Worm (Caenorhabditis elegans) whole organism, L4 larva: Measurements from ENCODE around the gene K07F5.6.

ENCODE experiments used
- F10B5.3 ChIP-seq: sonication (generic microtip); optimal IDR thresholded peaks from 2 replicates; lab custom pipeline; 2016; ENCODE audit warnings: mild to moderate bottlenecking, missing genetic modification characterization, missing compliant biosample characterization
- T20F7.1 ChIP-seq: fragments of 200-800 bp; sonication (Bioruptor generic); optimal IDR thresholded peaks from 2 replicates; lab custom pipeline; 2018; ENCODE audit warnings: mild to moderate bottlenecking, missing genetic modification characterization, missing compliant biosample characterization
- T26A8.4 ChIP-seq: fragments of 200-800 bp; sonication (Bioruptor generic); IDR thresholded peaks from 2 replicates; pipeline ENCODE4 v1.3.6; 2022; ENCODE audit warnings: missing genetic modification characterization, missing compliant biosample characterization
- Y48G9A.11 ChIP-seq: fragments of 200-800 bp; sonication (Bioruptor generic); IDR thresholded peaks from 2 replicates; pipeline ENCODE4 v1.3.6; 2022; ENCODE audit warnings: missing genetic modification reagents, missing genetic modification characterization, missing compliant biosample characterization
- Y5F2A.4 ChIP-seq: fragments of 200-800 bp; sonication (Bioruptor generic); optimal IDR thresholded peaks from 2 replicates; lab custom pipeline; 2018; ENCODE audit warnings: mild to moderate bottlenecking, missing genetic modification characterization, missing compliant biosample characterization
- ZK337.2 ChIP-seq: fragments of 200-800 bp; sonication (Bioruptor generic); IDR thresholded peaks from 2 replicates; pipeline ENCODE4 v1.3.6; 2022; ENCODE audit warnings: missing genetic modification reagents, missing genetic modification characterization, missing compliant biosample characterization
- ceh-20 ChIP-seq: fragments of 200-800 bp; sonication (Bioruptor generic); IDR thresholded peaks from 2 replicates; pipeline ENCODE4 v1.3.6; 2022; ENCODE audit warnings: missing genetic modification reagents, missing genetic modification characterization, missing compliant biosample characterization
- ceh-28 ChIP-seq: fragments of 150-350 bp; optimal IDR thresholded peaks from 2 replicates; lab custom pipeline; 2014; ENCODE audit warnings: missing biosample characterization, missing genetic modification reagents, missing genetic modification characterization
- ceh-62 ChIP-seq: sonication (generic microtip); optimal IDR thresholded peaks from 2 replicates; lab custom pipeline; 2017; ENCODE audit warnings: missing biosample characterization, missing genetic modification characterization
- ctbp-1 ChIP-seq: fragments of 200-800 bp; sonication (Bioruptor generic); IDR thresholded peaks from 2 replicates; pipeline ENCODE4 v1.3.6; 2022; ENCODE audit warnings: missing genetic modification reagents, missing genetic modification characterization, missing compliant biosample characterization
- daf-16 ChIP-seq, 3 experiments: sonication (generic microtip); optimal IDR thresholded peaks; 2 replicates each; lab custom pipeline; 2016 to 2017; ENCODE audit warnings: missing genetic modification characterization in 3 of 3, missing genetic modification reagents in 3 of 3, mild to moderate bottlenecking in 2 of 3, missing compliant biosample characterization in 2 of 3, missing biosample characterization in 1 of 3, moderate library complexity in 1 of 3
- dmd-9 ChIP-seq: fragments of 200-800 bp; sonication (Bioruptor generic); IDR thresholded peaks from 2 replicates; pipeline ENCODE4 v1.3.6; 2022; ENCODE audit warnings: missing genetic modification reagents, missing genetic modification characterization, missing compliant biosample characterization
- dpl-1 ChIP-seq: fragments of 150-350 bp; optimal IDR thresholded peaks from 2 replicates; lab custom pipeline; 2014; ENCODE audit warnings: missing biosample characterization, missing genetic modification reagents, missing genetic modification characterization
- hlh-11 ChIP-seq: fragments of 200-800 bp; sonication (Bioruptor generic); optimal IDR thresholded peaks from 2 replicates; lab custom pipeline; 2018; ENCODE audit warnings: mild to moderate bottlenecking, missing genetic modification characterization, missing compliant biosample characterization
- lin-15B ChIP-seq: fragments of 150-350 bp; sonication (generic microtip); optimal IDR thresholded peaks from 3 replicates; lab custom pipeline; 2014; ENCODE audit warnings: missing biosample characterization, missing genetic modification characterization
- lir-3 ChIP-seq: sonication (generic microtip); optimal IDR thresholded peaks from 2 replicates; lab custom pipeline; 2016; ENCODE audit warnings: mild to moderate bottlenecking, missing genetic modification characterization, missing compliant biosample characterization
- madf-5 ChIP-seq, 2 experiments: fragments of 200-800 bp; sonication (Bioruptor generic); IDR thresholded peaks; 2 replicates each; pipeline ENCODE4 v1.3.6; 2022; ENCODE audit warnings: missing compliant biosample characterization in 2 of 2, missing genetic modification characterization in 2 of 2
- mdl-1 ChIP-seq, 2 experiments: fragments of 150-350 bp in 1 of 2; sonication (generic microtip) in 1 of 2; optimal IDR thresholded peaks; 2 replicates each; lab custom pipeline; 2014 to 2017; ENCODE audit warnings: missing biosample characterization in 2 of 2, missing genetic modification characterization in 2 of 2
- mxl-2 ChIP-seq: fragments of 200-800 bp; sonication (Bioruptor generic); conservative IDR thresholded peaks from 2 replicates; pipeline ENCODE4 v1.3.6; 2022; ENCODE audit warnings: missing genetic modification reagents, missing genetic modification characterization, missing compliant biosample characterization
- nhr-237 ChIP-seq: sonication (generic microtip); optimal IDR thresholded peaks from 2 replicates; lab custom pipeline; 2017; ENCODE audit warnings: missing biosample characterization, missing genetic modification characterization
- nhr-28 ChIP-seq: fragments of 150-350 bp; optimal IDR thresholded peaks from 2 replicates; lab custom pipeline; 2014; ENCODE audit warnings: missing biosample characterization, missing genetic modification characterization
- nhr-6 ChIP-seq: fragments of 150-350 bp; optimal IDR thresholded peaks from 2 replicates; lab custom pipeline; 2014; ENCODE audit warnings: missing biosample characterization, missing genetic modification characterization
- nhr-77 ChIP-seq: fragments of 150-350 bp; optimal IDR thresholded peaks from 2 replicates; lab custom pipeline; 2014; ENCODE audit warnings: missing biosample characterization, missing genetic modification characterization
- php-3 ChIP-seq: fragments of 200-800 bp; sonication (Bioruptor generic); IDR thresholded peaks from 2 replicates; pipeline ENCODE4 v1.3.6; 2022; ENCODE audit warnings: missing genetic modification reagents, missing genetic modification characterization, missing compliant biosample characterization
- spr-1 ChIP-seq: sonication (generic microtip); optimal IDR thresholded peaks from 2 replicates; lab custom pipeline; 2016; ENCODE audit warnings: mild to moderate bottlenecking, missing genetic modification characterization, missing compliant biosample characterization
- spr-3 ChIP-seq: fragments of 200-800 bp; sonication (Bioruptor generic); optimal IDR thresholded peaks from 2 replicates; lab custom pipeline; 2018; ENCODE audit warnings: mild to moderate bottlenecking, missing genetic modification characterization, missing compliant biosample characterization
- tra-1 ChIP-seq: fragments of 200-800 bp; sonication (Bioruptor generic); IDR thresholded peaks from 2 replicates; pipeline ENCODE4 v1.3.6; 2022; ENCODE audit warnings: missing genetic modification reagents, missing genetic modification characterization, missing compliant biosample characterization
- unc-130 ChIP-seq: sonication (generic microtip); optimal IDR thresholded peaks from 2 replicates; lab custom pipeline; 2016; ENCODE audit warnings: missing genetic modification reagents, missing genetic modification characterization, missing compliant biosample characterization
- unc-39 ChIP-seq: sonication (generic microtip); optimal IDR thresholded peaks from 2 replicates; lab custom pipeline; 2017; ENCODE audit warnings: missing biosample characterization, missing genetic modification characterization
- vab-7 ChIP-seq: fragments of 200-800 bp; sonication (Bioruptor generic); IDR thresholded peaks from 2 replicates; pipeline ENCODE4 v1.3.6; 2022; ENCODE audit warnings: missing genetic modification reagents, missing genetic modification characterization, missing compliant biosample characterization
- zip-11 ChIP-seq: fragments of 200-800 bp; sonication (Bioruptor generic); IDR thresholded peaks from 2 replicates; pipeline ENCODE4 v1.3.6; 2022; ENCODE audit warnings: missing genetic modification characterization, missing compliant biosample characterization

Gene K07F5.6

DNA sequence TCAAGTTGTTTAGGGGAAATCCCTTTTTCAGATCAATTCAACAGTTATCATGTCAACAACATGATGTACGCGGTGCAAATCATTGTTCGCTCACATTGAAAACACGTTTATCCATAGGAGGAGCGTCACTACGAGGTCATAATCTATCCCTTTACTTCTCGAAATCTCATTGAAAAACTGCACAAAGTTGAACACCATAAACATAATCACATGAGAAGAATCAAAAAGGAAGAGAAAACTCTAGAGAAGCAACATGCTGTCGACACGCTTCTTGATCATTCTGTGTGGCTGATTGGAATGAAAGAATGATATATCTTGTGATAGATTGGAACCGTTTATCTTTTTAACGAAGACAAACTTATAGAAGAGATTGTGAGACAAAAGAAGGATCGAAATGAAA lies 21.4 kb upstream of the K07F5.6 start (continued):
- TF ChIP-seq mdl-1 (tag; optimal IDR thresholded peaks at IDR 0.05; lab: Kevin White, UChicago) (peak in 1 of 2 experiments; percentile 72), tra-1 (GFP tag; lab: Robert Waterston, UW) (peak; percentile 24; the same call in 1 of the 2 replicates), Y5F2A.4 (GFP tag; lab: Kevin White, UChicago) (no peak), nhr-237 (tag; lab: Kevin White, UChicago) (no peak), ceh-20 (GFP tag; lab: Robert Waterston, UW) (peak; percentile 58; the same call in 1 of the 2 replicates), php-3 (GFP tag; lab: Robert Waterston, UW) (no peak), dmd-9 (GFP tag; lab: Robert Waterston, UW) (no peak), zip-11 (GFP tag; lab: Robert Waterston, UW) (no peak), ceh-28 (tag; lab: Kevin White, UChicago) (no peak), daf-16 (GFP tag; optimal IDR thresholded peaks at IDR 0.05; lab: Kevin White, UChicago) (no peak), daf-16 (tag; optimal IDR thresholded peaks at IDR 0.05; lab: Kevin White, UChicago) (no peak), vab-7 (GFP tag; lab: Robert Waterston, UW) (no peak), hlh-11 (tag; lab: Kevin White, UChicago) (peak; percentile 90), nhr-6 (tag; lab: Kevin White, UChicago) (no peak), T20F7.1 (peak; percentile 29), T26A8.4 (no peak), Y48G9A.11 (GFP tag; lab: Robert Waterston, UW) (no peak), ZK337.2 (GFP tag; lab: Robert Waterston, UW) (no peak)

DNA sequence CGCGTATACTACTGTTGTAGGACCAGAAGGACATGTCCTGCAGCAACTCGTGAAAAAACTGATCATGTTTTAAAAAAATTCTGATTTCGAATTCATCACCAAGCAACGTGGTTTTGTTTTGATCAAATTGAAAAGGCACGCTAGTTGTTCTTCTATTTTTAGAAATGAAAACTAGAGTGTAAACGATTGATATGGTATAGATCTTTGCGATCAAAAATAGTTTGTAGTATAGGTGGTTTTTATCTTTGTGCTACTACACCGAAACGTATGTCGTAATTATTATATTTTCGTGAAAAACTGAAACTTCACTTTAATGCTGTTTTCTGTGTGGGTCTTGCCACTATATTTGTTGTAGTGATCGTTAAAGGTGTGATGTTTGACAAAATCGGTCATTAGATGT lies 20.4 kb upstream of the K07F5.6 start:
- TF ChIP-seq lir-3 (no peak), nhr-28 (peak; percentile 86)

DNA sequence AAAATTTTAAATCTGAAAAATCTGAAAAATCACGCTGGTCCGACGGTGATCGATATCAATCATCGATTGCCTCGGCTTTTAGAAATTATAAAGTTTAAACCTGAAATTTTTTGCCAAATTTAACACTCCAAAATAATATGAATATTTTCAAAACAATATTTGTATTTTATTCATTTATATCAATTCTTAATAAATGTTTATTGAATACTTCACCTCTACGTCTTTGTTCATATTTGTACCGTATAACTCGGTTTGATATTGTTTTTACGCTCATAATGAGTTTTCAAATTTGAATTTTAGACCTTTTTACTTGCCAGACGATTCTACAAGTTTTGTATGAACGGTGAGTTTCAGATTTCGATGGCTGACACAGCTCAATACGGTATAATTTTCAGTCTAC lies 18.3 kb upstream of the K07F5.6 start, which contains the start of the genes K07F5.15 and K07F5.22:
K07F5.15 (plus strand) TSS at position 301 of the 400 bp plus-strand sequence.
K07F5.22 (plus strand) TSS at position 301 of the 400 bp plus-strand sequence.
- TF ChIP-seq spr-3 (no peak), ceh-62 (tag; lab: Kevin White, UChicago) (no peak)
- TF ChIP-seq, all 104 proteins: peak for 0

DNA sequence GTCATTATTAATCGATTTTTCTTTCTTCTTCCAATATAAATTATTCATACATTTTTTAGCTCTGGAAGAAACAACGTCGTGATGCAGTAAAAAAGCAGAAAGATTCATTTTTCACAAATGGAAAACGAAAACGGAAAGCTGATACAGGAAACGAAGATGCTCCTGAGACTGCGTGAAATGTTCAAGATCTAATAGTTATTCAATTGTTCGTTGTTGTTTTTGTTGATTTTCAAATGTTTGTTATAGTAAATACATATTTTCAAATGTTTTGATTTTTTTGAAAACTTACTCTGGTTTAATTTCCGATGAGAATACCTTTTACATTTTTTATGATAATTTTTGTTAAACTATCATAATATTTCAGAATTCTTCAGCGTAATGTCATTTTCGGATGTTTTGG lies 17.3 kb upstream of the K07F5.6 start, which contains the start of gene K07F5.16:
K07F5.16 (plus strand) TSS at position 301 of the 400 bp plus-strand sequence.
- no peak for TF ChIP-seq mxl-2 (GFP tag; lab: Robert Waterston, UW)
- no peak for TF ChIP-seq daf-16 (GFP tag; optimal IDR thresholded peaks at IDR 0.05; lab: Kevin White, UChicago)
- TF ChIP-seq daf-16 (tag; optimal IDR thresholded peaks at IDR 0.05; lab: Kevin White, UChicago), result no peak
- no peak for TF ChIP-seq lin-15B
- TF ChIP-seq dpl-1 (GFP tag; lab: Kevin White, UChicago), result no peak
- no peak for TF ChIP-seq spr-3
- no peak for TF ChIP-seq F10B5.3 (tag; lab: Kevin White, UChicago)
- TF ChIP-seq, all 104 proteins: peak for 0

DNA sequence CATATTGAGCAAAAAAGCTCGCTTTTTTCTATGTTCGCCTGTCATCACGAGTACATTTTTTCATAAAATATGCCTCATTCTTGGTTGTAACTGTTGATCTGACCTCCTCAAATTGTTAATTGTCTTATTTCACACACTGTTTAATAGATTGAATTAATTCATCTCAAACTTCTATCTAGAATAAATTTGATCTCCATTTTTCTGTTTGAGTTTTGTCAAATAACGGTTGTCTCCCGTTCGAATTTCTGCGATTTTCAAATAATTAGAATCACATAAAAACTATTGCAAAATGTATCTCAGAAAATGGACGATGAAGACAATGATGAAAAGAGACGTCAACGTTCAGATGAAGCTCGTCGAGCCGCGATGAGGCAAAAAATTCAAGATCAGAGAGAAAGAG lies 15.4 kb upstream of the K07F5.6 start, which contains the start of gene K07F5.14:
K07F5.14 (plus strand) TSS at position 301 of the 400 bp plus-strand sequence.
- TF ChIP-seq unc-39 (tag; lab: Kevin White, UChicago), result no peak
- TF ChIP-seq zip-11 (GFP tag; lab: Robert Waterston, UW), result no peak
- no peak for TF ChIP-seq unc-130 (GFP tag; lab: Kevin White, UChicago)
- no peak for TF ChIP-seq mxl-2 (GFP tag; lab: Robert Waterston, UW)
- TF ChIP-seq spr-1 (tag; lab: Kevin White, UChicago), result no peak
- TF ChIP-seq nhr-28, result no peak
- TF ChIP-seq ctbp-1 (GFP tag; lab: Robert Waterston, UW), result no peak
- TF ChIP-seq madf-5 (GFP tag; IDR thresholded peaks at IDR 0.05; lab: Robert Waterston, UW), result no peak
- no peak for TF ChIP-seq nhr-77 (tag; lab: Kevin White, UChicago)
